Fruit fly (Drosophila melanogaster) whole organism, prepupa: ENCODE measurements around the gene CG12680.

ENCODE experiments used
- CG16779 ChIP-seq: fragments of 200-800 bp; sonication (Bioruptor generic); optimal IDR thresholded peaks from 3 replicates; lab custom pipeline; 2017; ENCODE audit warnings: missing biosample characterization, mild to moderate bottlenecking, missing genetic modification characterization
- CG6163 ChIP-seq: fragments of 200-800 bp; sonication (Bioruptor generic); IDR thresholded peaks from 3 replicates; pipeline ENCODE4 v1.3.6; 2022; ENCODE audit warnings: missing biosample characterization, missing genetic modification characterization
- CG6808 ChIP-seq: fragments of 200-800 bp; sonication (Bioruptor generic); optimal IDR thresholded peaks from 3 replicates; lab custom pipeline; 2017; ENCODE audit warnings: missing biosample characterization, missing genetic modification characterization, mild to moderate bottlenecking, moderate library complexity, missing genetic modification reagents
- Hr38 ChIP-seq: sonication (Bioruptor generic); optimal IDR thresholded peaks from 2 replicates; lab custom pipeline; 2016; ENCODE audit warnings: missing biosample characterization, missing genetic modification characterization
- achi ChIP-seq: fragments of 200-800 bp; sonication (Bioruptor generic); optimal IDR thresholded peaks from 3 replicates; lab custom pipeline; 2016; ENCODE audit warnings: missing biosample characterization, missing genetic modification characterization
- net ChIP-seq: fragments of 200-800 bp; sonication (Bioruptor generic); optimal IDR thresholded peaks from 3 replicates; lab custom pipeline; 2016; ENCODE audit warnings: missing biosample characterization, missing genetic modification characterization

DNA sequence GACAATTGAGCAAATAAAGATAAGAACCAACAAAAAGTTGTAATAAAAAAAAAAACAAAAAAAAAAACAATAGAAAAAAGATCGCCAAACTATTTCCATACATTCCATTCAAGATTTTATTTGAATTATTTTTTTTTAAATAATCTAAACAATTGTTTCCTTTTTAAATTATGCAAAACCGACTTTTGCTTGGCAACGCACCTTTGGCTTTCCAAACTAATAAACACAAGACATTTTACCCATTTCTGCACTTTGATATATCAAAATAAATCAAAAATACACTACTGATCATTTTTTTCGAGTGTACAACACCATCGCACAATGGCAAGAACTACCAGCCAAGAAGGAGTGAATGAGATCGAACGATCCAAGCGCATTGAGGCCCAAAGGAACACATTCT lies 47.9 kb downstream of the CG12680 start:
- TF ChIP-seq CG16779 (tag; lab: Kevin White, UChicago) (no peak), CG6163 (GFP tag; lab: Robert Waterston, UW) (peak; percentile 62; the same call in 2 of the 3 replicates), CG6808 (GFP tag; lab: Kevin White, UChicago) (peak; percentile 74), Hr38 (GFP tag; lab: Kevin White, UChicago) (no peak), net (GFP tag; lab: Kevin White, UChicago) (peak; percentile 67), achi (GFP tag; lab: Kevin White, UChicago) (peak; percentile 84)
